Worm (Caenorhabditis elegans): ENCODE data around the gene pat-3.

DNA sequence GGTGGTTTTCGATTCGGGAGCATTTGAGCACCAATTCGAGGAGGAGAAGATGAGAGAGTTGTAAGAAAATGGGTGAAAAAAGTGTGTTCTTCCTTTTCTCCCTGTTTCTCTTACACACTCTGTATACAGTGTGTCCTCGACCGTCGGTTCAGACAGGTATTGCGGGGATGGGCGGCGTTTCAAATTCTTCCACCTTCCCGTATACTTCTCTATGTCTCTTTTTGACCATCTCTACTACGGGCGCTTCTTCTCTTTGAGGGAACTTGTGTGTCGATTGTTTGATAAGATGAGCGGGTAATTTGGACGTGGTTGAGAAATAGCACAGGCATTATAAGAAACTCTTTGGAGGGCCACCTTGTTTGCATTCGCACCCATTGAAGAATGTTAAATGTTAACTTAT lies 26.4 kb downstream of the pat-3 start:
- TF ChIP-seq dpl-1 (GFP tag; optimal IDR thresholded peaks at IDR 0.05) (no peak), lag-1 (GFP tag; IDR thresholded peaks at IDR 0.05) (no peak), ama-1 (optimal IDR thresholded peaks at IDR 0.05) (no peak), ama-1 (GFP tag; optimal IDR thresholded peaks at IDR 0.05) (no peak), attf-6 (GFP tag; IDR thresholded peaks at IDR 0.05) (no peak), F57C9.4 (tag; optimal IDR thresholded peaks at IDR 0.05) (no peak)

All from whole organism, young adult.